Worm (Caenorhabditis elegans) whole organism, young adult: ENCODE data around the gene F35H10.2.

Experiments
- B0035.1 ChIP-seq: sonication (generic microtip); optimal IDR thresholded peaks from 2 replicates; lab custom pipeline; 2016; ENCODE audit warnings: missing genetic modification characterization, mild to moderate bottlenecking, missing compliant biosample characterization, missing genotype, missing genetic modification reagents
- F37B4.10 ChIP-seq: fragments of 200-800 bp; sonication (Bioruptor generic); IDR thresholded peaks from 2 replicates; pipeline ENCODE4 v1.3.6; 2022; ENCODE audit warnings: missing genetic modification characterization, missing compliant biosample characterization
- F39B2.1 ChIP-seq: fragments of 200-800 bp; sonication (Bioruptor generic); IDR thresholded peaks from 2 replicates; pipeline ENCODE4 v1.3.6; 2022; ENCODE audit warnings: missing genetic modification reagents, missing genetic modification characterization, missing compliant biosample characterization
- F55B11.4 ChIP-seq: sonication (generic microtip); optimal IDR thresholded peaks from 2 replicates; lab custom pipeline; 2016; ENCODE audit warnings: missing compliant biosample characterization, missing genetic modification characterization, borderline replicate concordance; ENCODE audit not compliant: insufficient read depth
- F57A8.1 ChIP-seq: fragments of 200-800 bp; sonication (Bioruptor generic); optimal IDR thresholded peaks from 2 replicates; lab custom pipeline; 2018; ENCODE audit warnings: mild to moderate bottlenecking, missing genetic modification characterization, moderate library complexity, missing compliant biosample characterization
- F57C9.4 ChIP-seq: sonication (generic microtip); optimal IDR thresholded peaks from 2 replicates; lab custom pipeline; 2017; ENCODE audit warnings: mild to moderate bottlenecking, missing genetic modification characterization, missing compliant biosample characterization
- K12H6.12 ChIP-seq: fragments of 200-800 bp; sonication (Bioruptor generic); optimal IDR thresholded peaks from 2 replicates; lab custom pipeline; 2018; ENCODE audit warnings: mild to moderate bottlenecking, missing genetic modification characterization, missing compliant biosample characterization
- T26A5.8 ChIP-seq: sonication (generic microtip); optimal IDR thresholded peaks from 2 replicates; lab custom pipeline; 2016; ENCODE audit warnings: missing genetic modification characterization, missing compliant biosample characterization
- Y56A3A.18 ChIP-seq: fragments of 200-800 bp; sonication (Bioruptor generic); IDR thresholded peaks from 2 replicates; pipeline ENCODE4 v1.3.6; 2022; ENCODE audit warnings: missing genetic modification reagents, missing genetic modification characterization, missing compliant biosample characterization
- aptf-3 ChIP-seq: fragments of 200-800 bp; sonication (Bioruptor generic); IDR thresholded peaks from 2 replicates; pipeline ENCODE4 v1.3.6; 2022; ENCODE audit warnings: missing genetic modification characterization, missing compliant biosample characterization
- attf-3 ChIP-seq: fragments of 200-800 bp; sonication (Bioruptor generic); conservative IDR thresholded peaks from 2 replicates; pipeline ENCODE4 v1.3.6; 2022; ENCODE audit warnings: missing genetic modification reagents, missing genetic modification characterization, missing compliant biosample characterization
- bed-1 ChIP-seq: fragments of 200-800 bp; sonication (Bioruptor generic); IDR thresholded peaks from 2 replicates; pipeline ENCODE4 v1.3.6; 2022; ENCODE audit warnings: missing genetic modification reagents, missing genetic modification characterization, missing compliant biosample characterization
- bed-2 ChIP-seq: fragments of 200-800 bp; sonication (Bioruptor generic); IDR thresholded peaks from 2 replicates; pipeline ENCODE4 v1.3.6; 2022; ENCODE audit warnings: missing genetic modification reagents, missing genetic modification characterization, missing compliant biosample characterization
- ccch-3 ChIP-seq: fragments of 200-800 bp; sonication (Bioruptor generic); optimal IDR thresholded peaks from 2 replicates; lab custom pipeline; 2018; ENCODE audit warnings: mild to moderate bottlenecking, missing genetic modification characterization, missing compliant biosample characterization
- cebp-1 ChIP-seq, 2 experiments: fragments of 200-800 bp in 1 of 2; sonication (Bioruptor generic) in 1 of 2; sonication (generic microtip) in 1 of 2; IDR thresholded peaks in 1 of 2; optimal IDR thresholded peaks in 1 of 2; 2 replicates each; pipeline versions ENCODE4 v1.3.6 to Lab custom; 2017 to 2022; ENCODE audit warnings: missing compliant biosample characterization in 2 of 2, missing genetic modification characterization in 2 of 2, mild to moderate bottlenecking in 1 of 2, missing genetic modification reagents in 1 of 2, moderate library complexity in 1 of 2
- ceh-100 ChIP-seq: fragments of 200-800 bp; sonication (Bioruptor generic); IDR thresholded peaks from 2 replicates; pipeline ENCODE4 v1.3.6; 2022; ENCODE audit warnings: missing genetic modification reagents, missing genetic modification characterization, missing compliant biosample characterization
- dox-1 ChIP-seq: fragments of 200-800 bp; sonication (Bioruptor generic); IDR thresholded peaks from 2 replicates; pipeline ENCODE4 v1.3.6; 2022; ENCODE audit warnings: missing genetic modification reagents, missing genetic modification characterization, missing compliant biosample characterization
- dpff-1 ChIP-seq: sonication (generic microtip); optimal IDR thresholded peaks from 2 replicates; lab custom pipeline; 2017; ENCODE audit warnings: mild to moderate bottlenecking, missing genetic modification characterization, missing compliant biosample characterization
- egl-44 ChIP-seq: fragments of 200-800 bp; sonication (Bioruptor generic); IDR thresholded peaks from 2 replicates; pipeline ENCODE4 v1.3.6; 2022; ENCODE audit warnings: missing genetic modification reagents, missing genetic modification characterization, missing compliant biosample characterization
- ekl-4 ChIP-seq: fragments of 200-800 bp; sonication (Bioruptor generic); IDR thresholded peaks from 2 replicates; pipeline ENCODE4 v1.3.6; 2022; ENCODE audit warnings: missing genetic modification reagents, missing genetic modification characterization, missing compliant biosample characterization
- hmg-1.2 ChIP-seq: fragments of 200-800 bp; sonication (Bioruptor generic); IDR thresholded peaks from 2 replicates; pipeline ENCODE4 v1.3.6; 2022; ENCODE audit warnings: missing genetic modification reagents, missing genetic modification characterization, missing compliant biosample characterization
- lag-1 ChIP-seq: fragments of 200-800 bp; sonication (Bioruptor generic); IDR thresholded peaks from 2 replicates; pipeline ENCODE4 v1.3.6; 2022; ENCODE audit warnings: missing genetic modification reagents, missing genetic modification characterization, missing compliant biosample characterization
- lin-26 ChIP-seq: fragments of 200-800 bp; sonication (Bioruptor generic); IDR thresholded peaks from 2 replicates; pipeline ENCODE4 v1.3.6; 2022; ENCODE audit warnings: missing genetic modification reagents, missing genetic modification characterization, missing compliant biosample characterization
- lin-40 ChIP-seq: sonication (generic microtip); optimal IDR thresholded peaks from 2 replicates; lab custom pipeline; 2016; ENCODE audit warnings: missing genetic modification characterization, mild to moderate bottlenecking, missing compliant biosample characterization, missing genotype, missing genetic modification reagents
- lir-1 ChIP-seq: fragments of 200-800 bp; sonication (Bioruptor generic); conservative IDR thresholded peaks from 2 replicates; pipeline ENCODE4 v1.3.6; 2022; ENCODE audit warnings: missing genetic modification reagents, missing genetic modification characterization, missing compliant biosample characterization
- lsl-1 ChIP-seq: fragments of 200-800 bp; sonication (Bioruptor generic); optimal IDR thresholded peaks from 2 replicates; lab custom pipeline; 2018; ENCODE audit warnings: mild to moderate bottlenecking, missing genetic modification characterization, moderate library complexity, missing compliant biosample characterization
- madf-8 ChIP-seq: fragments of 200-800 bp; sonication (Bioruptor generic); conservative IDR thresholded peaks from 2 replicates; pipeline ENCODE4 v1.3.6; 2022; ENCODE audit warnings: missing genetic modification reagents, missing genetic modification characterization, missing compliant biosample characterization
- mcd-1 ChIP-seq: fragments of 200-800 bp; sonication (Bioruptor generic); IDR thresholded peaks from 2 replicates; pipeline ENCODE4 v1.3.6; 2022; ENCODE audit warnings: missing genetic modification reagents, missing genetic modification characterization, missing compliant biosample characterization
- mxl-1 ChIP-seq: sonication (generic microtip); optimal IDR thresholded peaks from 2 replicates; lab custom pipeline; 2016; ENCODE audit warnings: missing genetic modification characterization, missing compliant biosample characterization
- nhr-120 ChIP-seq: fragments of 200-800 bp; sonication (Bioruptor generic); IDR thresholded peaks from 2 replicates; pipeline ENCODE4 v1.3.6; 2022; ENCODE audit warnings: missing genetic modification characterization, missing compliant biosample characterization
- nhr-27 ChIP-seq: fragments of 200-800 bp; sonication (Bioruptor generic); optimal IDR thresholded peaks from 2 replicates; lab custom pipeline; 2018; ENCODE audit warnings: mild to moderate bottlenecking, missing genetic modification characterization, moderate library complexity, missing compliant biosample characterization
- pbrm-1 ChIP-seq: fragments of 200-800 bp; sonication (Bioruptor generic); IDR thresholded peaks from 2 replicates; pipeline ENCODE4 v1.3.6; 2022; ENCODE audit warnings: missing genetic modification reagents, missing genetic modification characterization, missing compliant biosample characterization
- pha-4 ChIP-seq: fragments of 150-350 bp; sonication (generic microtip); optimal IDR thresholded peaks from 2 replicates; lab custom pipeline; 2014; ENCODE audit warnings: missing biosample characterization, missing genetic modification reagents, missing genetic modification characterization
- tbx-9 ChIP-seq: sonication (generic microtip); optimal IDR thresholded peaks from 2 replicates; lab custom pipeline; 2016; ENCODE audit warnings: borderline replicate concordance, missing genetic modification characterization, inconsistent platforms, missing compliant biosample characterization
- zfh-2 ChIP-seq: fragments of 200-800 bp; sonication (Bioruptor generic); conservative IDR thresholded peaks from 2 replicates; pipeline ENCODE4 v1.3.6; 2022; ENCODE audit warnings: missing genetic modification reagents, missing genetic modification characterization, missing compliant biosample characterization
- zim-3 ChIP-seq: sonication (generic microtip); optimal IDR thresholded peaks from 2 replicates; lab custom pipeline; 2017; ENCODE audit warnings: mild to moderate bottlenecking, missing genetic modification characterization, moderate library complexity, missing compliant biosample characterization
- ztf-18 ChIP-seq: sonication (generic microtip); optimal IDR thresholded peaks from 2 replicates; lab custom pipeline; 2016; ENCODE audit warnings: missing genotype, mild to moderate bottlenecking, missing genetic modification characterization, missing compliant biosample characterization
- ztf-22 ChIP-seq: fragments of 200-800 bp; sonication (Bioruptor generic); optimal IDR thresholded peaks from 2 replicates; lab custom pipeline; 2018; ENCODE audit warnings: mild to moderate bottlenecking, missing genetic modification characterization, moderate library complexity, missing compliant biosample characterization
- ztf-25 ChIP-seq: fragments of 200-800 bp; sonication (Bioruptor generic); IDR thresholded peaks from 2 replicates; pipeline ENCODE4 v1.3.6; 2022; ENCODE audit warnings: missing genetic modification reagents, missing genetic modification characterization, missing compliant biosample characterization
- ztf-26 ChIP-seq: sonication (generic microtip); optimal IDR thresholded peaks from 2 replicates; lab custom pipeline; 2017; ENCODE audit warnings: missing genetic modification characterization, missing compliant biosample characterization
- ztf-28 ChIP-seq: fragments of 200-800 bp; sonication (Bioruptor generic); IDR thresholded peaks from 2 replicates; pipeline ENCODE4 v1.3.6; 2022; ENCODE audit warnings: missing genetic modification reagents, missing genetic modification characterization, missing compliant biosample characterization

Gene F35H10.2

DNA sequence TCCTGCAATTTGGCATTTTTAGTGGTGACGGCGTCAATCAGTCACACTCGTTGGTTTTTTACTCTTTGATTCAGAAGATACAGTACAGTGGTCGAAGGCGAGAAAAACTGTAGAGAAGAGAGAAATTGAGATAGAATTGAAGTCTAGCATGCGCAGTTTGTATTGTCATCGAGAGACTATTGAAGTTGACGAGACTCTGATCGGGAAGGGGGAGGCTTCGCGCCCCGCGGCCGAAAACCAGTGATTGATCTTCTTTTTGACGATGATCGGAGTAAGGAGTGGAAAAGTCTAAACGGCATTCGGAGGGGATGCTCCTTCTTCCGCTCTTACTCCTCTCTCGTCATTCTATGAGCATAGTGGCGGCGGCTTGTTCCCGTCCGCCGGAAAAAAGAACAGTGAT, 27.1 kb upstream of the F35H10.2 start:
- no peak for TF ChIP-seq nhr-120
- TF ChIP-seq B0035.1 (tag; lab: Kevin White, UChicago), result no peak
- TF ChIP-seq Y56A3A.18 (GFP tag; lab: Robert Waterston, UW), result no peak
- no peak for TF ChIP-seq pha-4 (tag; lab: Kevin White, UChicago)
- TF ChIP-seq ceh-100, result no peak
- no peak for TF ChIP-seq madf-8 (GFP tag; lab: Robert Waterston, UW)
- TF ChIP-seq mcd-1 (GFP tag; lab: Robert Waterston, UW), result no peak
- peak; percentile 37 for TF ChIP-seq ztf-26 (tag; lab: Kevin White, UChicago)
- no peak for TF ChIP-seq F57A8.1 (GFP tag; lab: Kevin White, UChicago)
- TF ChIP-seq ztf-25 (GFP tag; lab: Robert Waterston, UW), result no peak
- TF ChIP-seq tbx-9 (tag; lab: Kevin White, UChicago), result no peak
- no peak for TF ChIP-seq lsl-1
- no peak for TF ChIP-seq aptf-3 (GFP tag; lab: Robert Waterston, UW)
- no peak for TF ChIP-seq mxl-1 (tag; lab: Kevin White, UChicago)
- TF ChIP-seq dpff-1 (tag; lab: Kevin White, UChicago), result no peak
- TF ChIP-seq ztf-22 (GFP tag; lab: Kevin White, UChicago), result no peak
- no peak for TF ChIP-seq ztf-18
- TF ChIP-seq nhr-27 (tag; lab: Kevin White, UChicago), result no peak
- no peak for TF ChIP-seq F37B4.10
- TF ChIP-seq bed-1, result no peak
- TF ChIP-seq lin-40 (tag; lab: Kevin White, UChicago), result peak; percentile 13
- TF ChIP-seq bed-2 (GFP tag; lab: Robert Waterston, UW), result no peak
- TF ChIP-seq T26A5.8 (tag; lab: Kevin White, UChicago), result no peak
- TF ChIP-seq lin-26 (GFP tag; lab: Robert Waterston, UW), result 0 out of 2 replicates have a peak, but pooled peaks have one; percentile 21
- TF ChIP-seq ztf-28 (GFP tag; lab: Robert Waterston, UW), result no peak
- no peak for TF ChIP-seq zim-3 (tag; lab: Kevin White, UChicago)
- peak; percentile 31; the same call in 1 of the 2 replicates for TF ChIP-seq hmg-1.2 (GFP tag; lab: Robert Waterston, UW)
- TF ChIP-seq egl-44, result no peak
- no peak; the same call in 1 of the 2 replicates for TF ChIP-seq dox-1 (GFP tag; lab: Robert Waterston, UW)
- no peak for TF ChIP-seq F55B11.4 (tag; lab: Kevin White, UChicago)
- TF ChIP-seq ekl-4 (GFP tag; lab: Robert Waterston, UW), result peak; percentile 65
- no peak for TF ChIP-seq cebp-1 (GFP tag; IDR thresholded peaks at IDR 0.05; lab: Robert Waterston, UW)
- no peak for TF ChIP-seq cebp-1 (tag; optimal IDR thresholded peaks at IDR 0.05; lab: Kevin White, UChicago)
- no peak for TF ChIP-seq zfh-2 (GFP tag; lab: Robert Waterston, UW)
- TF ChIP-seq, all 124 proteins: peak for 5

DNA sequence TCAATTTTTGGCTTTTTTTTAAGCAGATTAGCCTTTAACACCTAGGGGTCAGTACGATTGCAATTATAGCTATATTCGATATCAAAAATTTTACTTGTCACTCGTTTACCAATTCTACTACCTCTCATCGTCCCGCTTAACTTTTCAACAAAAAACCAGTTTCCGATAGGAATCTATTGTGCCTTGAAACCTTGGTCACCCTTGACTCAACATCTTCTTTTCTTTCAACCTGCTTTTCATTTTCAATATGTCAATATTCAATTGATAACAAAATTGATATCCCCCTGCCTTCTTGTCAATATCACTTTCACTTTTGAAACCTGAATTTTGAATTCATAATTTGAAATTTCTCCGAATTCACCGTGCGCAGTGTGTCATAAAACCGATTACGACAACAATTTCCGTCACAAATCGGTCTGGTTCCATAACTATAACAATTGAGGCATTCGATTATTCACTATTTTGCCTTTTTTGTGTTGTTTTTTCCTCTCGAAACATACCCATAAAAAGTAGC, 26.3 kb upstream of the F35H10.2 start:
- TF ChIP-seq lag-1 (GFP tag; lab: Robert Waterston, UW), result no peak
- no peak for TF ChIP-seq ccch-3 (GFP tag; lab: Kevin White, UChicago)
- no peak for TF ChIP-seq K12H6.12 (tag; lab: Kevin White, UChicago)

DNA sequence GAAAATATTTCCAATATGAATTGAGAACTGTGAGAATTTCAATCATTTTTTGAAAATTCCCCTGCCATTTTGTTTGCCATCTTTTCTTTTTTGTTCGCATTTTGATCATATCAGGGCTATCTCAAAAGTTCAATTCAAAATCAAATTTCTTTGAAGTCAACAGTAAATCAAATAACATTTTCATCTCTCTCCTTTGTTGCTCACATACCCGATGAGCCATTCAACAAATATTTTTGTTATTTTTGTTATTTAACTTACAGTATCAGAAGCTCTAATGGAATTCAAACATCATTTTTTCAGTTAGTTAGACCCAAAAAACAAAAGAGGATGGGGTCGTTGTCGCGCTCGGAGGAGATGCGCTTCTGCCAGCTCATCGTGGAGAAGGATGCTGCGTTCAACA, 25.3 kb upstream of the F35H10.2 start, which contains the start of gene vha-5:
TSS of gene vha-5 (plus strand) at position 301 of the 400 bp plus-strand sequence.
- TF ChIP-seq F57C9.4 (no peak), attf-3 (GFP tag; lab: Robert Waterston, UW) (no peak), pbrm-1 (no peak), lir-1 (no peak), F39B2.1 (GFP tag; lab: Robert Waterston, UW) (no peak)
